Fruit fly (Drosophila melanogaster) whole organism, embryonic: ENCODE measurements around the gene dbr.

Source experiments
- ATbp ChIP-seq: fragments of 200-800 bp; sonication (Bioruptor generic); optimal IDR thresholded peaks from 2 replicates; lab custom pipeline; 2017; ENCODE audit warnings: missing biosample characterization, mild to moderate bottlenecking, missing genetic modification characterization, missing genetic modification reagents
- CG10147 ChIP-seq: fragments of 200-800 bp; sonication (Bioruptor generic); optimal IDR thresholded peaks from 2 replicates; lab custom pipeline; 2019; ENCODE audit warnings: missing biosample characterization, mild to moderate bottlenecking, missing genetic modification characterization, moderate library complexity
- CG10274 ChIP-seq: fragments of 200-800 bp; sonication (Bioruptor generic); optimal IDR thresholded peaks from 3 replicates; lab custom pipeline; 2017; ENCODE audit warnings: missing biosample characterization, mild to moderate bottlenecking, missing genetic modification characterization
- CG10321 ChIP-seq: fragments of 200-800 bp; sonication (Bioruptor generic); IDR thresholded peaks from 2 replicates; pipeline ENCODE4 v1.3.6; 2022; ENCODE audit warnings: missing biosample characterization, missing genetic modification characterization
- CG11696 ChIP-seq: fragments of 200-800 bp; sonication (Bioruptor generic); IDR thresholded peaks from 2 replicates; pipeline ENCODE4 v1.3.6; 2022; ENCODE audit warnings: missing biosample characterization, missing genetic modification characterization
- CG12071 ChIP-seq: fragments of 200-800 bp; sonication (Bioruptor generic); optimal IDR thresholded peaks from 3 replicates; lab custom pipeline; 2018; ENCODE audit warnings: missing biosample characterization, mild to moderate bottlenecking, missing genetic modification characterization
- CG12219 ChIP-seq: fragments of 200-800 bp; sonication (Bioruptor generic); optimal IDR thresholded peaks from 3 replicates; lab custom pipeline; 2018; ENCODE audit warnings: missing biosample characterization, mild to moderate bottlenecking, missing genetic modification characterization
- CG13296 ChIP-seq: fragments of 200-800 bp; sonication (Bioruptor generic); optimal IDR thresholded peaks from 3 replicates; lab custom pipeline; 2018; ENCODE audit warnings: missing biosample characterization, mild to moderate bottlenecking, missing genetic modification characterization
- CG13894 ChIP-seq: fragments of 200-800 bp; sonication (Bioruptor generic); optimal IDR thresholded peaks from 3 replicates; lab custom pipeline; 2018; ENCODE audit warnings: missing biosample characterization, mild to moderate bottlenecking, missing genetic modification characterization, moderate library complexity
- CG14014 ChIP-seq: fragments of 200-800 bp; sonication (Bioruptor generic); IDR thresholded peaks from 2 replicates; pipeline ENCODE4 v1.3.6; 2022; ENCODE audit warnings: missing biosample characterization, missing genetic modification characterization
- CG15269 ChIP-seq: fragments of 200-800 bp; sonication (Bioruptor generic); optimal IDR thresholded peaks from 2 replicates; lab custom pipeline; 2018; ENCODE audit warnings: missing biosample characterization, mild to moderate bottlenecking, missing genetic modification characterization, moderate library complexity
- CG1529 ChIP-seq: fragments of 200-800 bp; sonication (Bioruptor generic); optimal IDR thresholded peaks from 3 replicates; lab custom pipeline; 2018; ENCODE audit warnings: missing biosample characterization, missing genetic modification characterization
- CG15514 ChIP-seq: fragments of 200-800 bp; sonication (Bioruptor generic); optimal IDR thresholded peaks from 3 replicates; lab custom pipeline; 2017; ENCODE audit warnings: missing biosample characterization, missing genetic modification characterization, mild to moderate bottlenecking, moderate library complexity, missing genetic modification reagents
- CG18599 ChIP-seq: fragments of 200-800 bp; sonication (Bioruptor generic); optimal IDR thresholded peaks from 3 replicates; lab custom pipeline; 2017; ENCODE audit warnings: missing biosample characterization, missing genetic modification characterization, mild to moderate bottlenecking, moderate library complexity, missing genetic modification reagents
- CG3726 ChIP-seq: fragments of 200-800 bp; sonication (Bioruptor generic); IDR thresholded peaks from 3 replicates; pipeline ENCODE4, ENCODE4 v1.3.6; 2022; ENCODE audit warnings: missing biosample characterization, missing genetic modification characterization
- CG4707 ChIP-seq: fragments of 200-800 bp; sonication (Bioruptor generic); optimal IDR thresholded peaks from 2 replicates; lab custom pipeline; 2018; ENCODE audit warnings: missing biosample characterization, mild to moderate bottlenecking, missing genetic modification characterization, moderate library complexity
- CG6813 ChIP-seq: fragments of 200-800 bp; sonication (Bioruptor generic); optimal IDR thresholded peaks from 2 replicates; lab custom pipeline; 2017; ENCODE audit warnings: missing biosample characterization, missing genetic modification characterization, mild to moderate bottlenecking, moderate library complexity, missing genetic modification reagents
- CG8944 ChIP-seq: fragments of 200-800 bp; sonication (Bioruptor generic); optimal IDR thresholded peaks from 3 replicates; lab custom pipeline; 2016; ENCODE audit warnings: missing biosample characterization, missing genetic modification characterization
- D19A ChIP-seq: fragments of 200-800 bp; optimal IDR thresholded peaks from 3 replicates; lab custom pipeline; 2019; ENCODE audit warnings: missing biosample characterization, mild to moderate bottlenecking, missing genetic modification characterization, moderate library complexity
- Dad ChIP-seq: fragments of 200-800 bp; sonication (Bioruptor generic); optimal IDR thresholded peaks from 3 replicates; lab custom pipeline; 2016; ENCODE audit warnings: missing biosample characterization, missing genetic modification characterization
- Dref ChIP-seq: fragments of 200-800 bp; sonication (Bioruptor generic); IDR thresholded peaks from 2 replicates; pipeline ENCODE4 v1.3.6; 2022; ENCODE audit warnings: missing biosample characterization, missing genetic modification characterization
- Fer1 ChIP-seq: fragments of 200-800 bp; sonication (Bioruptor generic); optimal IDR thresholded peaks from 2 replicates; lab custom pipeline; 2017; ENCODE audit warnings: missing biosample characterization, mild to moderate bottlenecking, missing genetic modification characterization
- Fer2 ChIP-seq: fragments of 200-800 bp; sonication (Bioruptor generic); optimal IDR thresholded peaks from 2 replicates; lab custom pipeline; 2018; ENCODE audit warnings: missing biosample characterization, mild to moderate bottlenecking, missing genetic modification characterization, moderate library complexity
- Fer3 ChIP-seq: fragments of 200-800 bp; sonication (Bioruptor generic); optimal IDR thresholded peaks from 2 replicates; lab custom pipeline; 2018; ENCODE audit warnings: missing biosample characterization, mild to moderate bottlenecking, missing genetic modification characterization, moderate library complexity
- GATAe ChIP-seq: fragments of 200-800 bp; sonication (Bioruptor generic); conservative IDR thresholded peaks from 2 replicates; pipeline ENCODE4 v1.3.6; 2022; ENCODE audit warnings: missing biosample characterization, missing genetic modification characterization
- Hmr ChIP-seq: fragments of 200-800 bp; sonication (Bioruptor generic); optimal IDR thresholded peaks from 3 replicates; lab custom pipeline; 2017; ENCODE audit warnings: mild to moderate bottlenecking, missing biosample characterization, missing genetic modification reagents, missing genetic modification characterization
- Lpt ChIP-seq: fragments of >200 bp; optimal IDR thresholded peaks from 2 replicates; lab custom pipeline; 2018; ENCODE audit warnings: missing biosample characterization, missing genetic modification characterization
- Mes4 ChIP-seq: fragments of 200-800 bp; sonication (Bioruptor generic); optimal IDR thresholded peaks from 2 replicates; lab custom pipeline; 2016; ENCODE audit warnings: missing biosample characterization, missing genetic modification characterization
- Nf-YC ChIP-seq: fragments of 200-800 bp; optimal IDR thresholded peaks from 3 replicates; lab custom pipeline; 2019; ENCODE audit warnings: missing biosample characterization, mild to moderate bottlenecking, missing genetic modification characterization, moderate library complexity
- Oaz ChIP-seq: fragments of 200-800 bp; sonication (Bioruptor generic); IDR thresholded peaks from 2 replicates; pipeline ENCODE4 v1.3.6; 2022; ENCODE audit warnings: missing biosample characterization, missing genetic modification characterization
- Opbp ChIP-seq: fragments of 200-800 bp; sonication (Bioruptor generic); IDR thresholded peaks from 3 replicates; pipeline ENCODE4 v1.3.6; 2022; ENCODE audit warnings: missing biosample characterization, missing genetic modification characterization; ENCODE audit not compliant: partially characterized antibody
- PHDP ChIP-seq: fragments of 200-800 bp; sonication (Bioruptor generic); optimal IDR thresholded peaks from 3 replicates; lab custom pipeline; 2018; ENCODE audit warnings: missing biosample characterization, mild to moderate bottlenecking, missing genetic modification characterization, moderate library complexity
- Usf ChIP-seq: fragments of 200-800 bp; sonication (Bioruptor generic); optimal IDR thresholded peaks from 2 replicates; lab custom pipeline; 2017; ENCODE audit warnings: missing genotype, missing biosample characterization, missing genetic modification characterization
- ap ChIP-seq: fragments of 200-800 bp; sonication (Bioruptor generic); IDR thresholded peaks from 2 replicates; pipeline ENCODE4 v1.3.6; 2022; ENCODE audit warnings: missing biosample characterization, missing genetic modification characterization
- ara ChIP-seq: fragments of 200-800 bp; sonication (Bioruptor generic); IDR thresholded peaks from 2 replicates; pipeline ENCODE4 v1.3.6; 2022; ENCODE audit warnings: missing biosample characterization, missing genetic modification characterization
- cwo ChIP-seq: fragments of 200-800 bp; sonication (Bioruptor generic); optimal IDR thresholded peaks from 3 replicates; lab custom pipeline; 2017; ENCODE audit warnings: missing biosample characterization, missing genetic modification characterization, mild to moderate bottlenecking, moderate library complexity, missing genetic modification reagents
- ems ChIP-seq: fragments of 200-800 bp; sonication (Bioruptor generic); optimal IDR thresholded peaks from 3 replicates; lab custom pipeline; 2016; ENCODE audit warnings: missing biosample characterization, missing genetic modification characterization
- ham ChIP-seq: fragments of 200-800 bp; sonication (Bioruptor generic); IDR thresholded peaks from 2 replicates; pipeline ENCODE4 v1.3.6; 2022; ENCODE audit warnings: missing biosample characterization, missing genetic modification characterization
- her ChIP-seq: fragments of 200-800 bp; sonication (Bioruptor generic); optimal IDR thresholded peaks from 2 replicates; lab custom pipeline; 2016; ENCODE audit warnings: missing biosample characterization, missing genetic modification characterization
- insv ChIP-seq, 2 experiments: fragments of 200-800 bp; sonication (Bioruptor generic); optimal IDR thresholded peaks; 3 replicates each; lab custom pipeline; 2016 to 2018; ENCODE audit warnings: missing biosample characterization in 2 of 2, missing genetic modification characterization in 2 of 2
- lab ChIP-seq: fragments of 200-800 bp; sonication (Bioruptor generic); optimal IDR thresholded peaks from 3 replicates; lab custom pipeline; 2017; ENCODE audit warnings: missing biosample characterization, missing genetic modification characterization, mild to moderate bottlenecking, moderate library complexity, missing genetic modification reagents
- mirr ChIP-seq: fragments of 200-800 bp; sonication (Bioruptor generic); optimal IDR thresholded peaks from 3 replicates; lab custom pipeline; 2018; ENCODE audit warnings: missing biosample characterization, mild to moderate bottlenecking, missing genetic modification characterization
- odd ChIP-seq: fragments of 200-800 bp; sonication (Bioruptor generic); optimal IDR thresholded peaks from 2 replicates; lab custom pipeline; 2017; ENCODE audit warnings: missing biosample characterization, mild to moderate bottlenecking, missing genetic modification characterization
- prd ChIP-seq, 3 experiments: fragments of >200 bp in 2 of 3; fragments of 200-800 bp in 1 of 3; sonication (Bioruptor generic) in 1 of 3; optimal IDR thresholded peaks in 2 of 3; IDR thresholded peaks in 1 of 3; 2 replicates in 2 of 3; 3 replicates in 1 of 3; pipeline versions ENCODE4 v1.3.6 to Lab custom; 2017 to 2022; ENCODE audit warnings: missing biosample characterization in 1 of 3, missing genetic modification characterization in 1 of 3
- pros ChIP-seq: fragments of 200-800 bp; sonication (Bioruptor generic); optimal IDR thresholded peaks from 3 replicates; lab custom pipeline; 2019; ENCODE audit warnings: missing biosample characterization, mild to moderate bottlenecking, missing genetic modification characterization, moderate library complexity
- rib ChIP-seq: fragments of 200-800 bp; sonication (Bioruptor generic); IDR thresholded peaks from 2 replicates; pipeline ENCODE4 v1.3.6; 2022; ENCODE audit warnings: missing biosample characterization, missing genetic modification characterization
- row ChIP-seq: fragments of 200-800 bp; sonication (Bioruptor generic); IDR thresholded peaks from 3 replicates; pipeline ENCODE4 v1.3.6; 2022; ENCODE audit warnings: missing biosample characterization, missing genetic modification characterization
- schlank ChIP-seq: fragments of 200-800 bp; sonication (Bioruptor generic); optimal IDR thresholded peaks from 2 replicates; lab custom pipeline; 2018; ENCODE audit warnings: missing biosample characterization, mild to moderate bottlenecking, missing genetic modification characterization
- sd ChIP-seq: fragments of 200-800 bp; sonication (Bioruptor generic); optimal IDR thresholded peaks from 3 replicates; lab custom pipeline; 2018; ENCODE audit warnings: missing biosample characterization, mild to moderate bottlenecking, missing genetic modification characterization, moderate library complexity
- vfl ChIP-seq: fragments of 200-800 bp; sonication (Bioruptor generic); optimal IDR thresholded peaks from 2 replicates; lab custom pipeline; 2016; ENCODE audit warnings: missing biosample characterization, missing genetic modification characterization

The dbr gene

DNA sequence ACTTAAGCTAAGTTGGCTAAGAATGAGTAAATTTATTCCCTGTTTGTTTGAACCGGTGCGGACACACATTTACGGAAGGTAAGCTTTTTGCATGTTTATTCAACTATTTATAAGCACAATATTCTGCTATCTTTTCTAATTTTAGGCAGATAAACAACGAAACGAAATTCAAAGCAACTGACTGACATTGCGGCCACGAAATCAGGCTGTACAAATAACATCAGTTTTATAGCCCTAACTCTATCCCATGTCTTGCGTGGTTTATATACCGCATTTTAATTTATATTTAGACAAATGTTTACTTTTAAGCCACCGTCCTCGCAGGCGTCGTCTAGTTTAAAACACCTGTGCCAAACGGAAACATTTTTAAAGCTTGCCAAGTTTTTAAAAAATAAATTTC lies 18.8 kb downstream of the dbr start (continued):
- TF ChIP-seq Fer1 (GFP tag; lab: Kevin White, UChicago), result peak; percentile 68
- TF ChIP-seq Nf-YC (tag; lab: Kevin White, UChicago), result no peak
- TF ChIP-seq CG3726 (GFP tag; lab: Robert Waterston, UW), result no peak
- peak; percentile 31 for TF ChIP-seq mirr (GFP tag; lab: Kevin White, UChicago)
- TF ChIP-seq ems (GFP tag; lab: Kevin White, UChicago), result no peak
- TF ChIP-seq CG18599, result peak; percentile 65
- peak; percentile 35 for TF ChIP-seq odd (GFP tag; lab: Kevin White, UChicago)
- TF ChIP-seq prd (optimal IDR thresholded peaks at IDR 0.05; lab: Kevin White, UChicago), result no peak
- TF ChIP-seq prd (GFP tag; IDR thresholded peaks at IDR 0.05; lab: Robert Waterston, UW), result no peak
- no peak for TF ChIP-seq GATAe (GFP tag; lab: Robert Waterston, UW)
- no peak for TF ChIP-seq CG10321 (GFP tag; lab: Robert Waterston, UW)
- peak; percentile 38 for TF ChIP-seq Fer3 (tag; lab: Kevin White, UChicago)
- no peak for TF ChIP-seq D19A (tag; lab: Kevin White, UChicago)
- TF ChIP-seq CG10147, result peak; percentile 3
- peak; percentile 22 for TF ChIP-seq CG15269
- no peak for TF ChIP-seq Lpt (GFP tag; lab: Kevin White, UChicago)
- TF ChIP-seq ap, result no peak
- no peak for TF ChIP-seq Usf (GFP tag; lab: Kevin White, UChicago)
- TF ChIP-seq PHDP, result peak; percentile 44
- peak; percentile 64 for TF ChIP-seq Hmr (GFP tag; lab: Kevin White, UChicago)
- TF ChIP-seq CG11696, result no peak
- TF ChIP-seq ham (GFP tag; lab: Robert Waterston, UW), result no peak
- TF ChIP-seq Fer2 (tag; lab: Kevin White, UChicago), result peak; percentile 20
- no peak for TF ChIP-seq row
- no peak for TF ChIP-seq Dad (GFP tag; lab: Kevin White, UChicago)
- no peak for TF ChIP-seq rib (GFP tag; lab: Robert Waterston, UW)
- no peak for TF ChIP-seq Opbp (GFP tag; lab: Robert Waterston, UW)
- TF ChIP-seq schlank (tag; lab: Kevin White, UChicago), result no peak
- peak; percentile 27 for TF ChIP-seq CG6813 (GFP tag; lab: Kevin White, UChicago)
- peak; percentile 8 for TF ChIP-seq cwo (GFP tag; lab: Kevin White, UChicago)
- no peak for TF ChIP-seq her (GFP tag; lab: Kevin White, UChicago)
- peak; percentile 75 for TF ChIP-seq lab (GFP tag; lab: Kevin White, UChicago)
- TF ChIP-seq pros (GFP tag; lab: Kevin White, UChicago), result no peak
- no peak for TF ChIP-seq Dref (GFP tag; lab: Robert Waterston, UW)
- no peak for TF ChIP-seq ara (GFP tag; lab: Robert Waterston, UW)
- TF ChIP-seq CG10274 (GFP tag; lab: Kevin White, UChicago), result no peak
- no peak for TF ChIP-seq Oaz (GFP tag; lab: Robert Waterston, UW)
- peak; percentile 24 for TF ChIP-seq CG13894 (tag; lab: Kevin White, UChicago)
- TF ChIP-seq CG12219 (GFP tag; lab: Kevin White, UChicago), result no peak
- TF ChIP-seq CG8944 (GFP tag; lab: Kevin White, UChicago), result no peak
- peak; percentile 41 for TF ChIP-seq CG15514 (GFP tag; lab: Kevin White, UChicago)
- no peak for TF ChIP-seq ATbp (GFP tag; lab: Kevin White, UChicago)
- TF ChIP-seq sd (tag; lab: Kevin White, UChicago), result peak; percentile 1
- TF ChIP-seq vfl (GFP tag; lab: Kevin White, UChicago), result no peak
- TF ChIP-seq Mes4 (GFP tag; lab: Kevin White, UChicago), result no peak
- TF ChIP-seq CG14014 (GFP tag; lab: Robert Waterston, UW), result peak; percentile 33; the same call in 1 of the 2 replicates
- no peak for TF ChIP-seq CG1529 (GFP tag; lab: Kevin White, UChicago)
- no peak for TF ChIP-seq insv (GFP tag; optimal IDR thresholded peaks at IDR 0.05; lab: Kevin White, UChicago)
- TF ChIP-seq CG12071, result peak; percentile 15
- TF ChIP-seq CG4707, result no peak
- TF ChIP-seq CG13296 (GFP tag; lab: Kevin White, UChicago), result peak; percentile 53
